Worm (Caenorhabditis elegans) whole organism, young adult: Measurements from ENCODE around the gene T13A10.64.

ENCODE experiments used
- D2030.7 ChIP-seq: fragments of 200-800 bp; sonication (Bioruptor generic); IDR thresholded peaks from 2 replicates; pipeline ENCODE4 v1.3.6; 2022; ENCODE audit warnings: missing genetic modification reagents, missing genetic modification characterization, missing compliant biosample characterization
- F49E8.2 ChIP-seq: sonication (generic microtip); optimal IDR thresholded peaks from 3 replicates; lab custom pipeline; 2017; ENCODE audit warnings: missing genetic modification characterization, mild to moderate bottlenecking, missing compliant biosample characterization, antibody characterized with exemption, moderate library complexity; ENCODE audit not compliant: insufficient read depth
- K12H6.12 ChIP-seq: fragments of 200-800 bp; sonication (Bioruptor generic); optimal IDR thresholded peaks from 2 replicates; lab custom pipeline; 2018; ENCODE audit warnings: mild to moderate bottlenecking, missing genetic modification characterization, missing compliant biosample characterization
- Y53F4B.3 ChIP-seq: fragments of 200-800 bp; sonication (Bioruptor generic); IDR thresholded peaks from 2 replicates; pipeline ENCODE4 v1.3.6; 2022; ENCODE audit warnings: missing genetic modification reagents, missing genetic modification characterization, missing compliant biosample characterization
- Y56A3A.18 ChIP-seq: fragments of 200-800 bp; sonication (Bioruptor generic); IDR thresholded peaks from 2 replicates; pipeline ENCODE4 v1.3.6; 2022; ENCODE audit warnings: missing genetic modification reagents, missing genetic modification characterization, missing compliant biosample characterization
- Y67H2A.10 ChIP-seq: fragments of 200-800 bp; sonication (Bioruptor generic); conservative IDR thresholded peaks from 2 replicates; pipeline ENCODE4 v1.3.6; 2022; ENCODE audit warnings: missing genetic modification reagents, missing genetic modification characterization, missing compliant biosample characterization
- attf-5 ChIP-seq: fragments of 200-800 bp; sonication (Bioruptor generic); optimal IDR thresholded peaks from 2 replicates; lab custom pipeline; 2018; ENCODE audit warnings: mild to moderate bottlenecking, missing genetic modification characterization, missing compliant biosample characterization
- die-1 ChIP-seq: sonication (generic microtip); optimal IDR thresholded peaks from 2 replicates; lab custom pipeline; 2016; ENCODE audit warnings: missing genotype, mild to moderate bottlenecking, missing genetic modification characterization, missing compliant biosample characterization
- dox-1 ChIP-seq: fragments of 200-800 bp; sonication (Bioruptor generic); IDR thresholded peaks from 2 replicates; pipeline ENCODE4 v1.3.6; 2022; ENCODE audit warnings: missing genetic modification reagents, missing genetic modification characterization, missing compliant biosample characterization
- dpff-1 ChIP-seq: sonication (generic microtip); optimal IDR thresholded peaks from 2 replicates; lab custom pipeline; 2017; ENCODE audit warnings: mild to moderate bottlenecking, missing genetic modification characterization, missing compliant biosample characterization
- let-526 ChIP-seq: fragments of 200-800 bp; sonication (Bioruptor generic); IDR thresholded peaks from 2 replicates; pipeline ENCODE4 v1.3.6; 2022; ENCODE audit warnings: missing genetic modification reagents, missing genetic modification characterization, missing compliant biosample characterization
- let-607 ChIP-seq, 2 experiments: fragments of 200-800 bp in 1 of 2; sonication (Bioruptor generic) in 1 of 2; sonication (generic microtip) in 1 of 2; optimal IDR thresholded peaks; 2 replicates each; lab custom pipeline; 2016 to 2018; ENCODE audit warnings: mild to moderate bottlenecking in 2 of 2, missing compliant biosample characterization in 2 of 2, missing genetic modification characterization in 2 of 2, moderate library complexity in 2 of 2, missing genotype in 1 of 2
- lin-40 ChIP-seq: sonication (generic microtip); optimal IDR thresholded peaks from 2 replicates; lab custom pipeline; 2016; ENCODE audit warnings: missing genetic modification characterization, mild to moderate bottlenecking, missing compliant biosample characterization, missing genotype, missing genetic modification reagents
- madf-10 ChIP-seq: sonication (generic microtip); optimal IDR thresholded peaks from 2 replicates; lab custom pipeline; 2016; ENCODE audit warnings: mild to moderate bottlenecking, missing genetic modification characterization, missing compliant biosample characterization
- nhr-27 ChIP-seq: fragments of 200-800 bp; sonication (Bioruptor generic); optimal IDR thresholded peaks from 2 replicates; lab custom pipeline; 2018; ENCODE audit warnings: mild to moderate bottlenecking, missing genetic modification characterization, moderate library complexity, missing compliant biosample characterization
- rcor-1 ChIP-seq: fragments of 200-800 bp; sonication (Bioruptor generic); IDR thresholded peaks from 2 replicates; pipeline ENCODE4 v1.3.6; 2022; ENCODE audit warnings: missing genetic modification reagents, missing genetic modification characterization, missing compliant biosample characterization
- snpc-1.3 ChIP-seq: sonication (generic microtip); optimal IDR thresholded peaks from 2 replicates; lab custom pipeline; 2017; ENCODE audit warnings: missing genetic modification characterization, mild to moderate bottlenecking, missing compliant biosample characterization, antibody characterized with exemption, moderate library complexity, missing genotype, missing genetic modification reagents; ENCODE audit not compliant: insufficient read depth
- sptf-2 ChIP-seq: fragments of 200-800 bp; sonication (Bioruptor generic); optimal IDR thresholded peaks from 2 replicates; lab custom pipeline; 2018; ENCODE audit warnings: mild to moderate bottlenecking, missing genetic modification characterization, missing compliant biosample characterization
- tbp1 ChIP-seq: fragments of 200-800 bp; sonication (Bioruptor generic); optimal IDR thresholded peaks from 2 replicates; lab custom pipeline; 2018; ENCODE audit warnings: mild to moderate bottlenecking, missing genetic modification characterization, missing compliant biosample characterization
- tbx-9 ChIP-seq: sonication (generic microtip); optimal IDR thresholded peaks from 2 replicates; lab custom pipeline; 2016; ENCODE audit warnings: borderline replicate concordance, missing genetic modification characterization, inconsistent platforms, missing compliant biosample characterization

T13A10.64 gene

ce11 chrIV:6299523-6299922 lies 44.8 kb downstream of the T13A10.64 start:
- no peak for TF ChIP-seq snpc-1.3
- TF ChIP-seq dox-1 (GFP tag; lab: Robert Waterston, UW): no peak
- TF ChIP-seq tbx-9: no peak
- no peak for TF ChIP-seq attf-5 (GFP tag; lab: Kevin White, UChicago)
- TF ChIP-seq F49E8.2 (tag; lab: Kevin White, UChicago): no peak
- TF ChIP-seq Y53F4B.3: no peak
- no peak for TF ChIP-seq lin-40 (tag; lab: Kevin White, UChicago)

- TF ChIP-seq nhr-27 (tag; lab: Kevin White, UChicago): no peak
- TF ChIP-seq tbp1 (GFP tag; lab: Kevin White, UChicago): no peak
- TF ChIP-seq dpff-1 (tag; lab: Kevin White, UChicago): no peak
- TF ChIP-seq die-1 (tag; lab: Kevin White, UChicago): no peak
- TF ChIP-seq sptf-2 (GFP tag; lab: Kevin White, UChicago): no peak
- TF ChIP-seq let-607 (tag; optimal IDR thresholded peaks at IDR 0.05; lab: Kevin White, UChicago): no peak
- TF ChIP-seq F49E8.2 (tag; lab: Kevin White, UChicago): no peak
Observed at ce11 chrIV:6301764-6302163, 47.0 kb downstream of the T13A10.64 start, which contains the start of gene srv-26. srv-26 (minus strand) TSS chrIV:6301864.

ce11 chrIV:6303642-6304041 lies 48.9 kb downstream of the T13A10.64 start, which contains the start of gene srv-25:
srv-25 (minus strand) TSS chrIV:6303742.
- TF ChIP-seq Y56A3A.18 (GFP tag; lab: Robert Waterston, UW): no peak
- TF ChIP-seq F49E8.2 (tag; lab: Kevin White, UChicago): no peak
- no peak for TF ChIP-seq madf-10 (tag; lab: Kevin White, UChicago)
- no peak for TF ChIP-seq snpc-1.3
- no peak for TF ChIP-seq K12H6.12
- TF ChIP-seq let-526 (GFP tag; lab: Robert Waterston, UW): no peak
- no peak for TF ChIP-seq rcor-1 (GFP tag; lab: Robert Waterston, UW)
- no peak for TF ChIP-seq Y67H2A.10
- TF ChIP-seq attf-5 (GFP tag; lab: Kevin White, UChicago): no peak
- TF ChIP-seq D2030.7: no peak
